Fruit fly (Drosophila melanogaster): ENCODE measurements around the gene Grip.

Gene Grip

DNA sequence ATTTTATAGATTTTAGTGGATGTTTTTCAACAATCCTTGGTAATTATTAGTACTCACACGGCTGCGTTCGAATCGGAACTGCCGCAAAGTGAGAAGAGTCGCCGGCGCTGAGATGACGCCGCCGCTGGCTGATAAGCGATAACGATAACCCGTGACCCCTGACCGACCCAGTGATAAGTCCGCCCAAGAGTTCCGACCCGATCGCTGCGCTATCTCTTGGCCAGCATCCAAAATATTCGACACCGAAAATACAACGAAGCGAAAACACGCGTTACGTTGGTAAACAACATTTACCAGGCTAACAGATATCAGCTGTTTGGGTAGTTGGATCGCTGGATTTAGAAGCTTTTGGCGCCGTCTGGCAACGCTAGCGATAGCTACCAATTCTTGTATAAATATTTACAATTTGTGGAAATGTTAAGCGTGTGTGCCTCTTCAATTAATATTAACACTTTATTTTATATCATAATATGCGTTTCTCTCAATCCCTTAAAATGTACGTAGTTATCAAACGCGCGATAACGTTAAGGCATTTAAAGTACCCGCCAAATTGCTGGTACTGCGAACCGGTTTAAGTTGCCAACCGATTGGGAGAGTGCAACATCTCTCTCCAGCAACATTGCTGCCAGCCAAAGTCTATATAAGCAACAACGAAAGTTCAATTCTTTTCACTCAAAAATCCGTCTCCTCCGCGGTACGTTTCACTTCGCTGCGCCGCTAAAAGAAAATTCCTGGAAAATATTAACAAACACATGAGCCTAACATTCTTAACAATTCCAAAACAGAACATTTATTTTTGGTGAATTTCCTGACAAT lies 49.4 kb upstream of the Grip start, which contains the start of the genes Shmt and CG3726 (continued):
- no peak for TF ChIP-seq BtbVII (GFP tag; optimal IDR thresholded peaks at IDR 0.05)
- TF ChIP-seq CTCF (GFP tag; optimal IDR thresholded peaks at IDR 0.05) = peak; percentile 58
- no peak for TF ChIP-seq sima (GFP tag; optimal IDR thresholded peaks at IDR 0.05)
- TF ChIP-seq ap (GFP tag; IDR thresholded peaks at IDR 0.05) = no peak
- no peak for TF ChIP-seq CG13894 (tag; optimal IDR thresholded peaks at IDR 0.05)
- no peak for TF ChIP-seq CG4404 (GFP tag; IDR thresholded peaks at IDR 0.05)
- no peak for TF ChIP-seq bcd (GFP tag; optimal IDR thresholded peaks at IDR 0.05)
- TF ChIP-seq CG7839 (tag; optimal IDR thresholded peaks at IDR 0.05) = no peak
- peak in 1 of 2 experiments; percentile 98 for TF ChIP-seq Hr78 (GFP tag; optimal IDR thresholded peaks at IDR 0.05)
- no peak for TF ChIP-seq CG9609 (GFP tag; optimal IDR thresholded peaks at IDR 0.05)
- TF ChIP-seq HLH4C (GFP tag; IDR thresholded peaks at IDR 0.05; ENCODE audit: partially characterized antibody) = no peak
- no peak for TF ChIP-seq Lpt (GFP tag; optimal IDR thresholded peaks at IDR 0.05)
- TF ChIP-seq Deaf1 (tag; optimal IDR thresholded peaks at IDR 0.05) = no peak
- no peak for TF ChIP-seq ftz-f1 (GFP tag; optimal IDR thresholded peaks at IDR 0.05)
- TF ChIP-seq B-H1 (GFP tag; IDR thresholded peaks at IDR 0.05) = no peak
- peak; percentile 44 for TF ChIP-seq CG12071 (GFP tag; optimal IDR thresholded peaks at IDR 0.05)
- TF ChIP-seq Nf-YA (GFP tag; IDR thresholded peaks at IDR 0.05) = no peak
- no peak for TF ChIP-seq vfl (GFP tag; optimal IDR thresholded peaks at IDR 0.05)
- TF ChIP-seq kah (GFP tag; optimal IDR thresholded peaks at IDR 0.05) = no peak
- TF ChIP-seq disco-r (GFP tag; optimal IDR thresholded peaks at IDR 0.05) = no peak
- no peak for TF ChIP-seq Awh (GFP tag; IDR thresholded peaks at IDR 0.05)
- TF ChIP-seq btn (GFP tag; optimal IDR thresholded peaks at IDR 0.05) = no peak
- TF ChIP-seq CG17612 (GFP tag; IDR thresholded peaks at IDR 0.05) = no peak
- no peak for TF ChIP-seq pfk (GFP tag; optimal IDR thresholded peaks at IDR 0.05)
- no peak for TF ChIP-seq pum (GFP tag; optimal IDR thresholded peaks at IDR 0.05)
- TF ChIP-seq seq (GFP tag; IDR thresholded peaks at IDR 0.05) = no peak
- TF ChIP-seq gt (GFP tag; IDR thresholded peaks at IDR 0.05) = no peak
- no peak for TF ChIP-seq Atf6 (GFP tag; IDR thresholded peaks at IDR 0.05)
- TF ChIP-seq trem (tag; optimal IDR thresholded peaks at IDR 0.05) = peak; percentile 1
- TF ChIP-seq CG4360 (GFP tag; IDR thresholded peaks at IDR 0.05) = no peak
- no peak for TF ChIP-seq Taf1 (GFP tag; IDR thresholded peaks at IDR 0.05)
- TF ChIP-seq CG16779 (GFP tag; IDR thresholded peaks at IDR 0.05) = no peak
- TF ChIP-seq C15 (GFP tag; IDR thresholded peaks at IDR 0.05) = no peak
- TF ChIP-seq Neu2 (GFP tag; optimal IDR thresholded peaks at IDR 0.05; ENCODE audit: borderline replicate concordance) = no peak
- no peak for TF ChIP-seq Hand (GFP tag; optimal IDR thresholded peaks at IDR 0.05)
- no peak for TF ChIP-seq corto (GFP tag; optimal IDR thresholded peaks at IDR 0.05)
- TF ChIP-seq Oaz (GFP tag; IDR thresholded peaks at IDR 0.05) = no peak
- TF ChIP-seq repo (GFP tag; optimal IDR thresholded peaks at IDR 0.05) = no peak
- no peak for TF ChIP-seq Ets65A (GFP tag)
- TF ChIP-seq Usf (GFP tag; optimal IDR thresholded peaks at IDR 0.05) = no peak
- no peak for TF ChIP-seq Eip74EF (GFP tag; optimal IDR thresholded peaks at IDR 0.05)
- no peak for TF ChIP-seq CG10267 (tag; optimal IDR thresholded peaks at IDR 0.05)
- TF ChIP-seq lbe (GFP tag; optimal IDR thresholded peaks at IDR 0.05) = no peak
- no peak for TF ChIP-seq Ets97D (GFP tag; optimal IDR thresholded peaks at IDR 0.05)
- no peak for TF ChIP-seq nerfin-2 (GFP tag; IDR thresholded peaks at IDR 0.05; ENCODE audit: partially characterized antibody)
- TF ChIP-seq CG17328 (GFP tag; IDR thresholded peaks at IDR 0.05) = no peak
- TF ChIP-seq scrt (GFP tag; optimal IDR thresholded peaks at IDR 0.05) = no peak
- TF ChIP-seq Dfd (GFP tag; optimal IDR thresholded peaks at IDR 0.05) = no peak
- TF ChIP-seq NFAT (GFP tag; IDR thresholded peaks at IDR 0.05) = no peak; the same call in 1 of the 2 replicates
- TF ChIP-seq tgo (GFP tag; IDR thresholded peaks at IDR 0.05) = no peak
- TF ChIP-seq CG12299 (tag; optimal IDR thresholded peaks at IDR 0.05) = no peak
- no peak for TF ChIP-seq br (optimal IDR thresholded peaks at IDR 0.05)
